Fruit fly (Drosophila melanogaster): ENCODE measurements around the gene CG42467.
A peak's percentile ranks its signal among the peaks of the same experiment; 100 is the strongest.

The CG42467 gene

DNA sequence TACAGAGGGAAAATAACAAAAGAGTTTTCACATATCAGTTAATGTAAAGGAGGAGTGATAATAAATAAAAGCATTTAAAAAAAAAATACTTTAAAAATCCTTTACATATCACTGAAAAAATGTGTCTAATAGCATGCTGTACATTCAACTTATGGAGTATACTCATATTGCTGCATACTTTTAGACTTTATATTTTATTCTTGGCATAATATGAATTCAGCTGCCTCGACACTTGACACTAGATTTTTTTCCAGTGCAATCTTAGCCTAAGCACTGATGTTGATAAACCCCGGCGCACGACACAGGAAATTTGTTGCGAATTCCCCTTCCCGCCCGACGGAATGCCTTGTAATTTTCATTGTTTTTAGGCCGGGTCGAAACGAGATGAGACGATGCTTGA lies 39.4 kb downstream of the CG42467 start (continued):
- TF ChIP-seq trh (GFP tag; optimal IDR thresholded peaks at IDR 0.05) (no peak), Myb (GFP tag; optimal IDR thresholded peaks at IDR 0.05) (no peak), Eip74EF (GFP tag; optimal IDR thresholded peaks at IDR 0.05) (no peak), CG6813 (GFP tag; optimal IDR thresholded peaks at IDR 0.05) (no peak), Blimp-1 (GFP tag; optimal IDR thresholded peaks at IDR 0.05) (no peak), Elba2 (GFP tag; optimal IDR thresholded peaks at IDR 0.05) (no peak), crol (GFP tag; IDR thresholded peaks at IDR 0.05) (no peak), gt (GFP tag; IDR thresholded peaks at IDR 0.05) (no peak), ase (GFP tag; IDR thresholded peaks at IDR 0.05) (no peak), cato (GFP tag; optimal IDR thresholded peaks at IDR 0.05; ENCODE audit: borderline replicate concordance) (no peak), CG7963 (GFP tag; IDR thresholded peaks at IDR 0.05; ENCODE audit: partially characterized antibody) (no peak), wor (GFP tag; IDR thresholded peaks at IDR 0.05) (no peak), sisA (GFP tag; IDR thresholded peaks at IDR 0.05) (no peak), nerfin-2 (GFP tag; IDR thresholded peaks at IDR 0.05; ENCODE audit: partially characterized antibody) (no peak), CG9437 (GFP tag; optimal IDR thresholded peaks at IDR 0.05) (no peak), gro (GFP tag; optimal IDR thresholded peaks at IDR 0.05) (peak; percentile 2), run (tag; optimal IDR thresholded peaks at IDR 0.05) (no peak), schlank (tag; optimal IDR thresholded peaks at IDR 0.05) (no peak), br (optimal IDR thresholded peaks at IDR 0.05) (no peak), tap (tag; optimal IDR thresholded peaks at IDR 0.05) (no peak), Pdp1 (GFP tag; optimal IDR thresholded peaks at IDR 0.05) (no peak), CG9817 (tag; optimal IDR thresholded peaks at IDR 0.05) (no peak), pb (GFP tag; optimal IDR thresholded peaks at IDR 0.05) (no peak), eve (GFP tag; optimal IDR thresholded peaks at IDR 0.05) (no peak), chif (GFP tag; optimal IDR thresholded peaks at IDR 0.05) (no peak), Rx (GFP tag; IDR thresholded peaks at IDR 0.05) (no peak), dati (GFP tag; IDR thresholded peaks at IDR 0.05) (no peak), slou (GFP tag; optimal IDR thresholded peaks at IDR 0.05) (peak; percentile 3), Taf1 (GFP tag; IDR thresholded peaks at IDR 0.05) (no peak), Hand (GFP tag; optimal IDR thresholded peaks at IDR 0.05) (no peak), ftz-f1 (GFP tag; optimal IDR thresholded peaks at IDR 0.05) (no peak), Dad (GFP tag; optimal IDR thresholded peaks at IDR 0.05) (no peak), Max (GFP tag; optimal IDR thresholded peaks at IDR 0.05) (no peak), hb (GFP tag; IDR thresholded peaks at IDR 0.05; ENCODE audit: partially characterized antibody) (no peak), yki (optimal IDR thresholded peaks at IDR 0.05) (no peak), Scr (GFP tag; IDR thresholded peaks at IDR 0.05; ENCODE audit: partially characterized antibody) (no peak), ind (GFP tag; optimal IDR thresholded peaks at IDR 0.05) (no peak), CG11504 (tag; optimal IDR thresholded peaks at IDR 0.05) (peak; percentile 51), Fer1 (GFP tag; optimal IDR thresholded peaks at IDR 0.05) (peak; percentile 39), CG2712 (tag; optimal IDR thresholded peaks at IDR 0.05) (no peak), lmd (GFP tag; IDR thresholded peaks at IDR 0.05) (peak; percentile 11; the same call in 1 of the 2 replicates), CG12769 (tag; optimal IDR thresholded peaks at IDR 0.05) (no peak), CG4424 (GFP tag; optimal IDR thresholded peaks at IDR 0.05) (no peak), BtbVII (GFP tag; optimal IDR thresholded peaks at IDR 0.05) (no peak), CG7987 (GFP tag; optimal IDR thresholded peaks at IDR 0.05) (no peak), onecut (GFP tag; IDR thresholded peaks at IDR 0.05) (no peak), Neu2 (GFP tag; optimal IDR thresholded peaks at IDR 0.05; ENCODE audit: borderline replicate concordance) (no peak), CG3838 (GFP tag; optimal IDR thresholded peaks at IDR 0.05) (no peak), ab (GFP tag; optimal IDR thresholded peaks at IDR 0.05) (no peak), CoRest (tag; optimal IDR thresholded peaks at IDR 0.05) (peak; percentile 12), Meics (GFP tag; optimal IDR thresholded peaks at IDR 0.05) (peak; percentile 37), repo (GFP tag; optimal IDR thresholded peaks at IDR 0.05) (no peak)

All from whole organism, embryonic.